Worm (Caenorhabditis elegans) whole organism, L4/young adult: Measurements from ENCODE around the gene nuaf-3.
"Not testable (repeated sequence)": the region's sequence is repeated elsewhere in the genome, so short reads cannot be mapped to it uniquely, and the experiment has no call there.

Experiments used
- W03F9.2 ChIP-seq: fragments of 150-350 bp; optimal IDR thresholded peaks from 2 replicates; lab custom pipeline; 2014; ENCODE audit warnings: missing biosample characterization, missing genetic modification characterization
- dao-5 ChIP-seq: sonication (generic microtip); optimal IDR thresholded peaks from 2 replicates; lab custom pipeline; 2016; ENCODE audit warnings: missing genotype, missing genetic modification characterization, moderate library complexity, missing compliant biosample characterization
- him-1 ChIP-seq: sonication (generic microtip); optimal IDR thresholded peaks from 2 replicates; lab custom pipeline; 2016; ENCODE audit warnings: missing genotype, missing genetic modification reagents, missing genetic modification characterization, missing compliant biosample characterization

DNA sequence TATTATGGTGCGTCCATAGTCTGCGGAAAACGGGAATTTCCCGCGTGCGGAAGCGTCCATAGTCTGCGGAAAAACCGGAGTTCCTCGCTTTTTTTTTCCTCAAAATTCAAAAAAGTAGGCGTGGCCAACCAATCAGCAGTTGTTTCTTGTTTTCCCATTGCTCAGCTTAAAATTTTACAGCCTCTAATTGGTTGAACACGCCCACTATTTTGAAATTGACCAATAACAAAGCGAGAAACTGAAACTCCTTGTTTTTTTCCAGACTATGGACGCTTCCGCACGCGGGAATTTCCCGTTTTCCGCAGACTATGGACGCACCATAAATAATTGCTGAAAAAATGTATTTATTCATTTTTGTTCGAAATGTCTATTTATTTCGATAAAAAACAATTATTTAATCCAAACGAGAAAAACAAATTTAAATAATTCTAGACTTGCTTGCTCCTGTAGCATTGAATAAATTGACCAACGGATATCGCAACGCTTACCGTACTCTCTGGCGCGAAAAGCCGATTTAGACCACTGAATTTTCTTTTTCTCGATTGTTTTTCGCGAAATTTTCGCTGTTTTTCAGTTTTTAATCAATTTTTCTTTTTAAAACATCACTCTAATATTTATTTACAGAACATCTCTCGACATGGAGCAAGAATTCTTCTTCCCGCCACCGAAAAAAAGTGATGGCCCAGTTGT is 29.5 kb upstream of the nuaf-3 start, which contains the start of gene C08F8.3:
- TF ChIP-seq dao-5, W03F9.2, him-1 (tag; lab: Kevin White, UChicago): not testable (repeated sequence)
